Worm (Caenorhabditis elegans): ENCODE results near the gene Y75B7B.1.

DNA sequence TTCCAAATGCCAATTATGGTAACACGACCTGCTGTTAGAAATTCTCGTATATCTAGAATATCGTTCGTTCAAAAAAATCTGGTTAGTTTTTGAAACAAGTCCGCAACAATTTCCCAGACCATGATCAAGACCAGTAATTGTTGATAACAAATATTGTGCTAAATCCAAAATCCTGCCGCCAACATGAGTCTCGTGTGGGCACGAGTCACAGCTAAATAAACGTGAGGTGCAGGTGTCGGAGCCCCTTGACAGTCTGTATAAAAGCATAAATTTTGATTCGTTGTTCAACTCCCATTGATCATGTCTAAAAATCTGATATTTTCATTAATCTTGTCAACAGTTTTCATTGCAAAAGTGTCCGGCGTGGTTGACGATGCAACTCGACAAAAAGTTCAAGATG is 44.1 kb downstream of the Y75B7B.1 start, which contains the start of gene F16B3.2:
- TF ChIP-seq unc-130 (GFP tag; optimal IDR thresholded peaks at IDR 0.05) = no peak
- TF ChIP-seq lin-35 (GFP tag; optimal IDR thresholded peaks at IDR 0.05) = no peak
